Worm (Caenorhabditis elegans): ENCODE measurements around the gene C05B5.17.

ce11 chrIII:10033213-10033612, 34.1 kb upstream of the C05B5.17 start, which contains the start of gene M04D8.5:
- TF ChIP-seq blmp-1 (tag; optimal IDR thresholded peaks at IDR 0.05), result no peak
- no peak for TF ChIP-seq ztf-11 (tag; optimal IDR thresholded peaks at IDR 0.05)
- TF ChIP-seq zip-8 (tag; optimal IDR thresholded peaks at IDR 0.05), result no peak

All from whole organism, mixed stage, embryonic.